Fruit fly (Drosophila melanogaster) whole organism, adult: Measurements from ENCODE around the gene ect.

ENCODE experiments used
- CG11617 ChIP-seq: fragments of 200-800 bp; sonication (Bioruptor generic); optimal IDR thresholded peaks from 2 replicates; lab custom pipeline; 2017; ENCODE audit warnings: mild to moderate bottlenecking, missing biosample characterization, missing genetic modification reagents, missing genetic modification characterization
- CG12768 ChIP-seq: fragments of 200-800 bp; sonication (Bioruptor generic); optimal IDR thresholded peaks from 2 replicates; lab custom pipeline; 2017; ENCODE audit warnings: missing biosample characterization, missing genetic modification characterization, mild to moderate bottlenecking, moderate library complexity, missing genetic modification reagents
- CG14711 ChIP-seq: fragments of 200-800 bp; sonication (Bioruptor generic); optimal IDR thresholded peaks from 2 replicates; lab custom pipeline; 2018; ENCODE audit warnings: missing biosample characterization, mild to moderate bottlenecking, missing genetic modification characterization, moderate library complexity
- CG1620 ChIP-seq: fragments of 200-800 bp; sonication (Bioruptor generic); optimal IDR thresholded peaks from 2 replicates; lab custom pipeline; 2016; ENCODE audit warnings: missing biosample characterization, missing genetic modification characterization
- CG33017 ChIP-seq: fragments of 200-800 bp; sonication (Bioruptor generic); optimal IDR thresholded peaks from 2 replicates; lab custom pipeline; 2018; ENCODE audit warnings: missing biosample characterization, mild to moderate bottlenecking, missing genetic modification characterization, moderate library complexity
- CG5204 ChIP-seq: fragments of 200-800 bp; sonication (Bioruptor generic); optimal IDR thresholded peaks from 2 replicates; lab custom pipeline; 2016; ENCODE audit warnings: missing biosample characterization, missing genetic modification characterization
- CG7045 ChIP-seq: fragments of 200-800 bp; sonication (Bioruptor generic); optimal IDR thresholded peaks from 2 replicates; lab custom pipeline; 2017; ENCODE audit warnings: missing biosample characterization, mild to moderate bottlenecking, missing genetic modification characterization
- CG7101 ChIP-seq: fragments of 200-800 bp; sonication (Bioruptor generic); optimal IDR thresholded peaks from 2 replicates; lab custom pipeline; 2018; ENCODE audit warnings: missing biosample characterization, mild to moderate bottlenecking, missing genetic modification characterization, moderate library complexity
- Clk ChIP-seq: fragments of 200-800 bp; sonication (Bioruptor generic); optimal IDR thresholded peaks from 2 replicates; lab custom pipeline; 2017; ENCODE audit warnings: missing biosample characterization, missing genetic modification characterization
- Crg-1 ChIP-seq: fragments of 200-800 bp; sonication (Bioruptor generic); optimal IDR thresholded peaks from 2 replicates; lab custom pipeline; 2016; ENCODE audit warnings: missing biosample characterization, missing genetic modification characterization
- Hr96 ChIP-seq: fragments of 200-800 bp; sonication (Bioruptor generic); optimal IDR thresholded peaks from 2 replicates; lab custom pipeline; 2016; ENCODE audit warnings: missing biosample characterization, missing genetic modification characterization
- Mnt ChIP-seq: fragments of 200-800 bp; sonication (Bioruptor generic); optimal IDR thresholded peaks from 2 replicates; lab custom pipeline; 2016; ENCODE audit warnings: missing biosample characterization, mild to moderate bottlenecking, missing genetic modification characterization
- bab1 ChIP-seq: fragments of 200-800 bp; sonication (Bioruptor generic); optimal IDR thresholded peaks from 3 replicates; lab custom pipeline; 2019; ENCODE audit warnings: missing biosample characterization, mild to moderate bottlenecking, missing genetic modification characterization, moderate library complexity
- cic ChIP-seq: fragments of 200-800 bp; sonication (Bioruptor generic); optimal IDR thresholded peaks from 2 replicates; lab custom pipeline; 2017; ENCODE audit warnings: missing biosample characterization, mild to moderate bottlenecking, missing genetic modification characterization, moderate library complexity
- cnc ChIP-seq, 2 experiments: fragments of >200 bp; optimal IDR thresholded peaks; 2 replicates each; lab custom pipeline; 2017
- kay ChIP-seq: fragments of 200-800 bp; sonication (Bioruptor generic); peaks from one replicate; lab custom pipeline; 2016; ENCODE audit warnings: missing biosample characterization, missing genetic modification characterization, borderline replicate concordance
- ovo ChIP-seq: fragments of 200-800 bp; sonication (Bioruptor generic); optimal IDR thresholded peaks from 2 replicates; lab custom pipeline; 2016; ENCODE audit warnings: missing biosample characterization, missing genetic modification characterization
- pad ChIP-seq: fragments of 200-800 bp; sonication (Bioruptor generic); optimal IDR thresholded peaks from 3 replicates; lab custom pipeline; 2017; ENCODE audit warnings: missing biosample characterization, missing genetic modification characterization, mild to moderate bottlenecking, moderate library complexity, missing genetic modification reagents
- tj ChIP-seq: fragments of 200-800 bp; sonication (Bioruptor generic); optimal IDR thresholded peaks from 3 replicates; lab custom pipeline; 2017; ENCODE audit warnings: missing biosample characterization, mild to moderate bottlenecking, missing genetic modification characterization, moderate library complexity
- toe ChIP-seq: fragments of 200-800 bp; sonication (Bioruptor generic); optimal IDR thresholded peaks from 2 replicates; lab custom pipeline; 2016; ENCODE audit warnings: missing biosample characterization, missing genetic modification characterization

ect gene

DNA sequence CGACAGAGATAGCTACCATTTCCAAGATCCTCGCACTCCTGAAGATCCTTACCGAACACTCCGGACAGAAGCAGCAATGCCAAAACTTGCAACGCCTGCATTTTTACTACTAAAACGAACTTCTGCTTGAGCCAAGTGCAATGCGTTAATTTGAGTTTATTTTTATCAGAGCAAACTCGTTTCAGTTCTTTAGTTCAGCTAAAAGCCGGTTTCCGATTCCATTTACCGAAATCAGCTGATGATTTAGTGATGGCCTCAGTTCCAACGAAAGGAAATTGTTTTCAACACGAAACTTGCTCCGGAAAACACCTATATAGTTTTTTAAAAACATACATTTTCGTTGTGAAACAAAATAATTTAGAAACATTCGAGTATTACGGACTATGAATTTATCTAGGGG, 18.4 kb upstream of the ect start, which contains the start of gene CG32055:
Gene CG32055, minus strand, starts transcription at position 101 of the 400 bp plus-strand sequence.
- no peak for TF ChIP-seq CG5204 (GFP tag; lab: Kevin White, UChicago)
- no peak for TF ChIP-seq CG14711
- no peak for TF ChIP-seq CG7101 (tag; lab: Kevin White, UChicago)
- TF ChIP-seq Hr96 (GFP tag; lab: Kevin White, UChicago), result no peak
- TF ChIP-seq Crg-1, result no peak

DNA sequence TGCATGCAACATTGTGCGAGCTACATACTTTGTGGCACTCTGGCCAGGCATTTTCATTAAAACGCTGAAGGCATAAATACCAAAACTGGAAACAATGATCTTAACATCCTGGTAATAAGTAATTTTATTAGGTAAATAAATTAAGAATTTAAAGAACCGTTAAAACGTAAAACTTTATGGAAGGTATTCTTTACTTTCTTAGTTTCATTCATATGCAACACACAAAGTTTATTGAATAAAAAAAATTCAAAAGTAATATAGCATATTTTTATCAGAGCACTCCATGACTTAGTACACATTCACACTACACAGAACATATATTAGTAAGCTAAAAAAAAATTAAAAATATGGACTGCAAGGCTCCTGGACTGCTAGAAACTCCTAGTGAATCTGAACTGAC, 13.7 kb upstream of the ect start, which contains the start of gene CG8065:
Gene CG8065, plus strand, starts transcription at position 301 of the 400 bp plus-strand sequence.
- no peak for TF ChIP-seq ovo
- TF ChIP-seq kay (GFP tag; lab: Kevin White, UChicago), result no peak
- TF ChIP-seq Crg-1, result no peak
- TF ChIP-seq CG33017 (tag; lab: Kevin White, UChicago), result no peak
- TF ChIP-seq CG5204 (GFP tag; lab: Kevin White, UChicago), result no peak
- TF ChIP-seq cic, result no peak
- no peak for TF ChIP-seq CG7045 (GFP tag; lab: Kevin White, UChicago)
- TF ChIP-seq CG11617, result no peak
- no peak for TF ChIP-seq Clk (GFP tag; lab: Kevin White, UChicago)
- TF ChIP-seq tj (GFP tag; lab: Kevin White, UChicago), result no peak
- no peak for TF ChIP-seq bab1 (GFP tag; lab: Kevin White, UChicago)
- no peak for TF ChIP-seq Hr96 (GFP tag; lab: Kevin White, UChicago)
- no peak for TF ChIP-seq cnc (optimal IDR thresholded peaks at IDR 0.05; lab: Kevin White, UChicago)
- TF ChIP-seq CG7101 (tag; lab: Kevin White, UChicago), result no peak
- no peak for TF ChIP-seq toe (GFP tag; lab: Kevin White, UChicago)
- TF ChIP-seq pad (GFP tag; lab: Kevin White, UChicago), result no peak
- TF ChIP-seq CG1620 (GFP tag; lab: Kevin White, UChicago), result no peak
- TF ChIP-seq CG12768 (GFP tag; lab: Kevin White, UChicago), result no peak

DNA sequence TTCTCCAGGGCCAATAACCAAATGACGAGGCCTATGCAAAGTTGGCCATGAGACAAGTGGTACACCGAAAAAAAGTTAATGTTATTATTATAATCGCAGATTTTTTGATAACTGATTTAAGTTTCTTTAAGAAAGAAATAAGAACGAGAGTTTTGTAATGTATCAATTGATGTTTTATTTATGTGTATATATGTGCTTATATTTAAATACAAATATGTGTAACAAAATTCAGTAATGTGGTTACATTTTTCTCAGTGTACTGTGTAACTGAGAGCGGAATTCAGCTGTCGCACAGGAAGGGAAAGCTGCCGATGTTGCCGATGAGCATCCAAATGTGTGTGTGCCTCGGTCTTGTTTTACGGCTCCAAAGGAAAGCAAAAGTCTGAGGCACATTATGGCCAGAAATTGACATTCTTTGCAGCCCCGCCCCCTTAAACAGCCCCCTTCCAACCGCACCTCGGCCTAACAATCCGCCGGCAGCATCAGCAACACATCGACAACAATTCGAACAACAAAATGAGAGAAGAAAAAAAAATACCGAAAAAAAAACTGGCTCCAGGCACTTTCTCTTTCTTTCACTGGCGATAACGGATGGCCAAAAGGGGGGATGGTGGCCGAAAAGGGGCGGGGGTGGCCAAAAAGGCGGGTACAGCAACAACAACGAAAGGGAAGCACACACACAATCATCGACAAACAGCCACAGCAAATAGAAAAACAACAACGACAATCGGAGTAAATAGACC, 4.8 kb upstream of the ect start:
- TF ChIP-seq CG12768 (GFP tag; lab: Kevin White, UChicago) (no peak), CG33017 (tag; lab: Kevin White, UChicago) (no peak), CG14711 (no peak), CG7101 (tag; lab: Kevin White, UChicago) (no peak), toe (GFP tag; lab: Kevin White, UChicago) (no peak), cic (no peak), cnc (optimal IDR thresholded peaks at IDR 0.05; lab: Kevin White, UChicago) (no peak), tj (GFP tag; lab: Kevin White, UChicago) (no peak)

DNA sequence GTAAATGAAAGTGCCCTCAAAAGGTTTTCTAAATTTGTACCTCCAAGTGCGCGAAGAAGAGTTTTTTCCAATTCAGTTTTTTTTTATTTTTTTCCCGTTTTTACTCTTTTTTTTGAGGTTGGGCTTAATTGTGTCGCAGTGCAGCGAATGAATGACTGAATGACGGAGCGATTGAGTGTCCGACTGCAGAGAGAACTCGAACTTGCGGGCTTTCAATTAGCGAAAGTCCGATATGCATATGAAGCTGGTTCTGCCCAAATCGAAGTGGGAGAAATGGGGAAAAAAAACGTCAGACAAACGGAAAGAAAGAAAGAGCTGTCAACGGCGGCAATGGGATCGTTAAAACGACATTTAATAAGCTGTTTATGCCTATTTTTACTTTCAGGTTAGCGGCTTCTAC, 4.2 kb upstream of the ect start:
- TF ChIP-seq cic (no peak), CG11617 (no peak), CG5204 (GFP tag; lab: Kevin White, UChicago) (no peak), Crg-1 (no peak), CG7045 (GFP tag; lab: Kevin White, UChicago) (no peak), Clk (GFP tag; lab: Kevin White, UChicago) (no peak), CG12768 (GFP tag; lab: Kevin White, UChicago) (no peak), kay (GFP tag; lab: Kevin White, UChicago) (no peak), tj (GFP tag; lab: Kevin White, UChicago) (no peak), bab1 (GFP tag; lab: Kevin White, UChicago) (no peak), CG14711 (no peak)

DNA sequence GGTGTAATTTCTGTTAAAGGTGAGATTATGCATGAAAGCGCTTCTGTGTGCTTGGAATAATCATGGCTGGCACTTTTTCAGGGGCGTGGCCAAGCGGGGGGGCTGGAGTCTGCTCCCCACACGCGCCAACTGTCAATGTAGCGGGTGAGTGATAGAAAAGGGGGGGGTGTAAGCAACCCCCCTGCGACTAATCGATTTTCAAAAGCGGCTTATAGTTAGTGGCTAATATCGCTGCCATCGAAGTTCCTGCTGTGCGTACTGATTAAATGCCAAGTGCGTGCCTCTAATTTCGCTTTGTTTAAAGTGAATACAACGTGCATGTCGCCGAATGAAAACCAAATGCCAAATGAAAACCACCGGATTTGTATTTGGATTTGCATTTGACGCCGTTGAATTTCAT, 3.0 kb upstream of the ect start:
- no peak for TF ChIP-seq kay (GFP tag; lab: Kevin White, UChicago)
- TF ChIP-seq toe (GFP tag; lab: Kevin White, UChicago), result no peak
- no peak for TF ChIP-seq CG7045 (GFP tag; lab: Kevin White, UChicago)
- TF ChIP-seq CG7101 (tag; lab: Kevin White, UChicago), result no peak
- TF ChIP-seq pad (GFP tag; lab: Kevin White, UChicago), result no peak
- TF ChIP-seq CG5204 (GFP tag; lab: Kevin White, UChicago), result no peak
- no peak for TF ChIP-seq CG11617
- TF ChIP-seq CG33017 (tag; lab: Kevin White, UChicago), result no peak
- no peak for TF ChIP-seq Mnt (GFP tag; lab: Kevin White, UChicago)
- TF ChIP-seq Hr96 (GFP tag; lab: Kevin White, UChicago), result no peak
- no peak for TF ChIP-seq cnc (optimal IDR thresholded peaks at IDR 0.05; lab: Kevin White, UChicago)
- no peak for TF ChIP-seq Clk (GFP tag; lab: Kevin White, UChicago)
- no peak for TF ChIP-seq CG12768 (GFP tag; lab: Kevin White, UChicago)
- TF ChIP-seq ovo, result no peak
- TF ChIP-seq tj (GFP tag; lab: Kevin White, UChicago), result no peak

DNA sequence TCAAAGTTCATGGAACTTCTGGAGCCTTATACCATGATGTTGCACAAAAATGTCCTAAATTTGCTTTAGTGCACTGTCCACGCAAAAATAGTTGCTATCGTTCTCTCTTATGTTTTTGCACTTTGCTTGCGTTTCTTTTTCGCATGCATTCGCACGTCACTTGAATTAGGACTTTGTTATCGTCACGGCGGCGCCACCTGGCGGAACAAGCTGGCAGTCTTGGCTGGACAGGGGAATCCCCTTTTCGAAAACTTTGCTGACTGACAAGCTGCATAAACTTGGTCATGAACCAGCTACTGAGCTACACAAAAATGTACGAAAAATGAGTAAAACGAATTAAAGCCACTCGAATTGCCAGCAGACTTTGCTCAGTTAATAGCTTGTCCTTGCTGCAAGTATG, 2.0 kb downstream of the ect start:
- TF ChIP-seq kay (GFP tag; lab: Kevin White, UChicago) (no peak), ovo (no peak), CG12768 (GFP tag; lab: Kevin White, UChicago) (no peak), CG5204 (GFP tag; lab: Kevin White, UChicago) (no peak), CG7045 (GFP tag; lab: Kevin White, UChicago) (no peak), Crg-1 (no peak), pad (GFP tag; lab: Kevin White, UChicago) (no peak), CG1620 (GFP tag; lab: Kevin White, UChicago) (no peak), toe (GFP tag; lab: Kevin White, UChicago) (no peak), Hr96 (GFP tag; lab: Kevin White, UChicago) (no peak), CG7101 (tag; lab: Kevin White, UChicago) (no peak), tj (GFP tag; lab: Kevin White, UChicago) (no peak), bab1 (GFP tag; lab: Kevin White, UChicago) (no peak), CG11617 (no peak)
